Worm (Caenorhabditis elegans) whole organism, L4/young adult: ENCODE measurements around the gene cla-1.

ENCODE experiments used
- W03F9.2 ChIP-seq: fragments of 150-350 bp; optimal IDR thresholded peaks from 2 replicates; lab custom pipeline; 2014; ENCODE audit warnings: missing biosample characterization, missing genetic modification characterization
- dao-5 ChIP-seq: sonication (generic microtip); optimal IDR thresholded peaks from 2 replicates; lab custom pipeline; 2016; ENCODE audit warnings: missing genotype, missing genetic modification characterization, moderate library complexity, missing compliant biosample characterization
- him-1 ChIP-seq: sonication (generic microtip); optimal IDR thresholded peaks from 2 replicates; lab custom pipeline; 2016; ENCODE audit warnings: missing genotype, missing genetic modification reagents, missing genetic modification characterization, missing compliant biosample characterization

DNA sequence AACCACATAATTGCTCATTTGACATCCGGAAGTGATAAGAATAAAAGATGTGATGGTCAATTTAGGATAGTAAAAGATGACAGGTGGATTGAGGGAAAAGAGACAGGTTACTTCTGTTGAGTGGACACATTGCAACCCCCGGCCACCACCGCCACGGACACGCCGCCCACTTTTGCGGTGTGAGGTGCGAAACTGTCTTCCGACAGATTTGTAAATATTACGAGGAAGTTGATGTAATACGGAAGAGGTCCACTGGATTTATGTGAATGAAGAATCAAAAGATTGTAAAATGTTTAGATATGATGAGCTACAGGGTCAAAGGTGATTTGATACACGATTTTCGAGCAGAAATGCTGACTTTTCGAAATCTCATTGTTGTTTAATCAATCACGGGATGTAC, 84.1 kb downstream of the cla-1 start, which contains the start of gene C08G9.2:
- TF ChIP-seq him-1 (no peak), dao-5 (tag; lab: Kevin White, UChicago) (no peak), W03F9.2 (tag; lab: Kevin White, UChicago) (no peak)
